Worm (Caenorhabditis elegans): Measurements from ENCODE around the gene R04B5.1.

- TF ChIP-seq ceh-9 (tag; optimal IDR thresholded peaks at IDR 0.05) (no peak), snpc-4 (tag; optimal IDR thresholded peaks at IDR 0.05) (no peak), lin-15B (tag; optimal IDR thresholded peaks at IDR 0.05) (no peak), elt-3 (tag; optimal IDR thresholded peaks at IDR 0.05) (no peak), unc-62 (GFP tag; optimal IDR thresholded peaks at IDR 0.05) (no peak), ama-1 (optimal IDR thresholded peaks at IDR 0.05) (no peak), egl-27 (tag; optimal IDR thresholded peaks at IDR 0.05) (no peak), ztf-11 (tag; optimal IDR thresholded peaks at IDR 0.05) (no peak), aly-2 (tag; optimal IDR thresholded peaks at IDR 0.05) (no peak), nhr-23 (tag; optimal IDR thresholded peaks at IDR 0.05) (no peak), unc-39 (tag; optimal IDR thresholded peaks at IDR 0.05) (no peak)
Observed at ce11 chrV:10086141-10086540, 8.0 kb upstream of the R04B5.1 start.
